Fruit fly (Drosophila melanogaster): Measurements from ENCODE around the gene AP-1sigma.
A peak's percentile ranks its signal among the peaks of the same experiment; 100 is the strongest.

AP-1sigma gene

dm6 chr3R:24006449-24007159 is 48.2 kb downstream of the AP-1sigma start (continued):
- TF ChIP-seq fd59A (GFP tag; optimal IDR thresholded peaks at IDR 0.05), result no peak
- TF ChIP-seq pdm3 (GFP tag; optimal IDR thresholded peaks at IDR 0.05), result peak; percentile 4
- no peak for TF ChIP-seq dsx (GFP tag; optimal IDR thresholded peaks at IDR 0.05; ENCODE audit: poor library complexity, severe bottlenecking)

dm6 chr3R:24007775-24008506 is 49.5 kb downstream of the AP-1sigma start:
- TF ChIP-seq pdm3 (GFP tag; optimal IDR thresholded peaks at IDR 0.05) (peak; percentile 19), salr (GFP tag; optimal IDR thresholded peaks at IDR 0.05) (peak in 1 of 2 experiments; percentile 55), Hr38 (GFP tag; optimal IDR thresholded peaks at IDR 0.05) (no peak), Sox15 (GFP tag; optimal IDR thresholded peaks at IDR 0.05) (no peak), CG32006 (GFP tag; optimal IDR thresholded peaks at IDR 0.05) (peak; percentile 58), CG8632 (GFP tag; optimal IDR thresholded peaks at IDR 0.05) (no peak), CG31627 (GFP tag; optimal IDR thresholded peaks at IDR 0.05) (no peak), CG1621 (tag; optimal IDR thresholded peaks at IDR 0.05) (no peak), CG6792 (GFP tag; optimal IDR thresholded peaks at IDR 0.05) (no peak), net (GFP tag; optimal IDR thresholded peaks at IDR 0.05) (no peak), Eip75B (GFP tag; optimal IDR thresholded peaks at IDR 0.05) (peak; percentile 4), vri (GFP tag; optimal IDR thresholded peaks at IDR 0.05) (no peak), Met (GFP tag; optimal IDR thresholded peaks at IDR 0.05) (no peak), CG3919 (GFP tag; optimal IDR thresholded peaks at IDR 0.05) (peak; percentile 3), eg (GFP tag; IDR thresholded peaks at IDR 0.05) (0 out of 3 replicates have a peak, but pooled peaks have one; percentile 14), CG9139 (GFP tag; optimal IDR thresholded peaks at IDR 0.05) (no peak), CG6276 (GFP tag; optimal IDR thresholded peaks at IDR 0.05) (peak; percentile 57), Smox (GFP tag; optimal IDR thresholded peaks at IDR 0.05) (no peak), Hr4 (GFP tag; optimal IDR thresholded peaks at IDR 0.05) (peak; percentile 32), CG6808 (GFP tag; optimal IDR thresholded peaks at IDR 0.05) (no peak), Eip93F (GFP tag; optimal IDR thresholded peaks at IDR 0.05) (no peak), esn (GFP tag; optimal IDR thresholded peaks at IDR 0.05) (no peak), Blimp-1 (GFP tag; optimal IDR thresholded peaks at IDR 0.05) (no peak), CG11902 (GFP tag; optimal IDR thresholded peaks at IDR 0.05) (no peak), acj6 (GFP tag; optimal IDR thresholded peaks at IDR 0.05) (no peak), dsx (GFP tag; optimal IDR thresholded peaks at IDR 0.05; ENCODE audit: poor library complexity, severe bottlenecking) (no peak), svp (GFP tag) (peak; percentile 64), CG34406 (GFP tag; optimal IDR thresholded peaks at IDR 0.05) (no peak), Eip78C (GFP tag) (peak; percentile 67), Sox14 (GFP tag; optimal IDR thresholded peaks at IDR 0.05) (peak; percentile 1), spab (GFP tag; optimal IDR thresholded peaks at IDR 0.05) (no peak), CG8319 (GFP tag; optimal IDR thresholded peaks at IDR 0.05) (no peak), fd85E (GFP tag; optimal IDR thresholded peaks at IDR 0.05) (no peak), cyc (GFP tag; optimal IDR thresholded peaks at IDR 0.05) (no peak), CG10669 (GFP tag; optimal IDR thresholded peaks at IDR 0.05) (no peak), fkh (GFP tag; optimal IDR thresholded peaks at IDR 0.05) (peak; percentile 71), CG3032 (tag; optimal IDR thresholded peaks at IDR 0.05) (no peak)

Data from whole organism, prepupa.